Worm (Caenorhabditis elegans) whole organism, late embryonic: ENCODE data around the gene C27A7.9.
A peak's percentile ranks its signal among the peaks of the same experiment; 100 is the strongest.

Source experiments
- K09A11.1 ChIP-seq: sonication (generic microtip); optimal IDR thresholded peaks from 2 replicates; lab custom pipeline; 2017; ENCODE audit warnings: antibody characterized with exemption, mild to moderate bottlenecking, missing genetic modification characterization, missing compliant biosample characterization; ENCODE audit not compliant: insufficient read depth
- ama-1 ChIP-seq: fragments of 150-350 bp; optimal IDR thresholded peaks from 2 replicates; lab custom pipeline; 2014
- ceh-2 ChIP-seq: sonication (generic microtip); optimal IDR thresholded peaks from 2 replicates; lab custom pipeline; 2016; ENCODE audit warnings: missing genotype, missing genetic modification characterization, missing compliant biosample characterization
- ceh-30 ChIP-seq: fragments of 150-350 bp; optimal IDR thresholded peaks from 2 replicates; lab custom pipeline; 2014; ENCODE audit warnings: missing biosample characterization, missing genetic modification characterization
- ceh-34 ChIP-seq: sonication (generic microtip); optimal IDR thresholded peaks from 2 replicates; lab custom pipeline; 2016; ENCODE audit warnings: mild to moderate bottlenecking, missing genetic modification characterization, missing compliant biosample characterization
- ceh-6 ChIP-seq: fragments of 200-800 bp; sonication (Bioruptor generic); optimal IDR thresholded peaks from 2 replicates; lab custom pipeline; 2018; ENCODE audit warnings: mild to moderate bottlenecking, missing genetic modification characterization, missing compliant biosample characterization
- che-1 ChIP-seq: sonication (generic microtip); optimal IDR thresholded peaks from 2 replicates; lab custom pipeline; 2016; ENCODE audit warnings: mild to moderate bottlenecking, missing genetic modification characterization, missing compliant biosample characterization
- elt-4 ChIP-seq: sonication (generic microtip); optimal IDR thresholded peaks from 2 replicates; lab custom pipeline; 2016; ENCODE audit warnings: missing genetic modification characterization, missing compliant biosample characterization
- fkh-10 ChIP-seq: fragments of 150-350 bp; optimal IDR thresholded peaks from 2 replicates; lab custom pipeline; 2014; ENCODE audit warnings: missing biosample characterization, missing genetic modification reagents, missing genetic modification characterization
- fkh-6 ChIP-seq: sonication (generic microtip); optimal IDR thresholded peaks from 2 replicates; lab custom pipeline; 2016; ENCODE audit warnings: missing genetic modification characterization, missing compliant biosample characterization
- gmeb-2 ChIP-seq: sonication (generic microtip); optimal IDR thresholded peaks from 2 replicates; lab custom pipeline; 2016; ENCODE audit warnings: missing genetic modification characterization, inconsistent platforms, missing compliant biosample characterization
- hlh-15 ChIP-seq: sonication (generic microtip); optimal IDR thresholded peaks from 2 replicates; lab custom pipeline; 2016; ENCODE audit warnings: missing genetic modification characterization, missing compliant biosample characterization
- hlh-30 ChIP-seq: sonication (generic microtip); optimal IDR thresholded peaks from 2 replicates; lab custom pipeline; 2017; ENCODE audit warnings: antibody characterized with exemption, missing genetic modification characterization, missing compliant biosample characterization; ENCODE audit not compliant: insufficient read depth
- hlh-6 ChIP-seq: sonication (generic microtip); optimal IDR thresholded peaks from 2 replicates; lab custom pipeline; 2016; ENCODE audit warnings: missing genotype, missing genetic modification characterization, missing compliant biosample characterization
- hlh-8 ChIP-seq: sonication (generic microtip); optimal IDR thresholded peaks from 2 replicates; lab custom pipeline; 2016; ENCODE audit warnings: missing genotype, missing genetic modification characterization, missing compliant biosample characterization
- lin-11 ChIP-seq: fragments of 200-800 bp; sonication (Bioruptor generic); optimal IDR thresholded peaks from 2 replicates; lab custom pipeline; 2018; ENCODE audit warnings: mild to moderate bottlenecking, missing genetic modification characterization, missing compliant biosample characterization
- nfya-1 ChIP-seq: sonication (generic microtip); optimal IDR thresholded peaks from 2 replicates; lab custom pipeline; 2017; ENCODE audit warnings: missing genetic modification characterization, mild to moderate bottlenecking, missing compliant biosample characterization, antibody characterized with exemption, moderate library complexity
- pag-3 ChIP-seq: sonication (generic microtip); optimal IDR thresholded peaks from 2 replicates; lab custom pipeline; 2016; ENCODE audit warnings: missing compliant biosample characterization, missing genetic modification characterization, borderline replicate concordance
- pat-9 ChIP-seq: fragments of 200-800 bp; sonication (Bioruptor generic); optimal IDR thresholded peaks from 2 replicates; lab custom pipeline; 2018; ENCODE audit warnings: mild to moderate bottlenecking, missing genetic modification characterization, moderate library complexity, missing compliant biosample characterization
- pha-4 ChIP-seq: fragments of 150-350 bp; optimal IDR thresholded peaks from 2 replicates; lab custom pipeline; 2018; ENCODE audit warnings: missing biosample characterization, missing genetic modification reagents, missing genetic modification characterization
- pqm-1 ChIP-seq: sonication (generic microtip); optimal IDR thresholded peaks from 2 replicates; lab custom pipeline; 2016; ENCODE audit warnings: missing genetic modification characterization, missing compliant biosample characterization
- ref-2 ChIP-seq: sonication (generic microtip); optimal IDR thresholded peaks from 2 replicates; lab custom pipeline; 2016; ENCODE audit warnings: missing genetic modification characterization, missing compliant biosample characterization
- rnt-1 ChIP-seq: sonication (generic microtip); optimal IDR thresholded peaks from 2 replicates; lab custom pipeline; 2016; ENCODE audit warnings: missing genetic modification characterization, missing compliant biosample characterization
- sox-2 ChIP-seq: fragments of 200-800 bp; sonication (Bioruptor generic); IDR thresholded peaks from 2 replicates; pipeline ENCODE4 v1.3.6; 2022; ENCODE audit warnings: missing genetic modification reagents, missing genetic modification characterization, missing compliant biosample characterization
- sox-4 ChIP-seq: sonication (generic microtip); optimal IDR thresholded peaks from 2 replicates; lab custom pipeline; 2017; ENCODE audit warnings: mild to moderate bottlenecking, missing genetic modification characterization, inconsistent platforms, missing compliant biosample characterization
- syd-9 ChIP-seq: sonication (generic microtip); optimal IDR thresholded peaks from 2 replicates; lab custom pipeline; 2016; ENCODE audit warnings: mild to moderate bottlenecking, missing genetic modification characterization, moderate library complexity, missing compliant biosample characterization
- ttx-3 ChIP-seq: sonication (generic microtip); optimal IDR thresholded peaks from 2 replicates; lab custom pipeline; 2016; ENCODE audit warnings: missing genetic modification reagents, missing genetic modification characterization, missing compliant biosample characterization
- unc-3 ChIP-seq, 2 experiments: fragments of 200-800 bp in 1 of 2; sonication (Bioruptor generic) in 1 of 2; sonication (generic microtip) in 1 of 2; conservative IDR thresholded peaks in 1 of 2; optimal IDR thresholded peaks in 1 of 2; 2 replicates each; pipeline versions ENCODE4 v1.3.6 to Lab custom; 2016 to 2022; ENCODE audit warnings: missing compliant biosample characterization in 2 of 2, missing genetic modification characterization in 2 of 2, missing genetic modification reagents in 1 of 2
- unc-55 ChIP-seq: sonication (generic microtip); optimal IDR thresholded peaks from 2 replicates; lab custom pipeline; 2017; ENCODE audit warnings: missing biosample characterization, missing genetic modification reagents, missing genetic modification characterization
- unc-86 ChIP-seq: sonication (generic microtip); optimal IDR thresholded peaks from 2 replicates; lab custom pipeline; 2016; ENCODE audit warnings: missing genetic modification characterization, missing compliant biosample characterization
- zip-5 ChIP-seq: sonication (generic microtip); optimal IDR thresholded peaks from 2 replicates; lab custom pipeline; 2016; ENCODE audit warnings: missing genetic modification characterization, missing compliant biosample characterization

C27A7.9 gene

ce11 chrV:12195845-12196244 is 41.4 kb upstream of the C27A7.9 start, which contains the start of gene ZK836.3:
ZK836.3 (minus strand) TSS chrV:12195945.
- TF ChIP-seq hlh-6 (tag; lab: Kevin White, UChicago) (no peak), ceh-34 (tag; lab: Kevin White, UChicago) (no peak), ref-2 (no peak), zip-5 (tag; lab: Kevin White, UChicago) (no peak), K09A11.1 (tag; lab: Kevin White, UChicago) (no peak), ceh-6 (GFP tag; lab: Kevin White, UChicago) (no peak), hlh-8 (tag; lab: Kevin White, UChicago) (no peak), pag-3 (tag; lab: Kevin White, UChicago) (no peak), rnt-1 (no peak)

DNA sequence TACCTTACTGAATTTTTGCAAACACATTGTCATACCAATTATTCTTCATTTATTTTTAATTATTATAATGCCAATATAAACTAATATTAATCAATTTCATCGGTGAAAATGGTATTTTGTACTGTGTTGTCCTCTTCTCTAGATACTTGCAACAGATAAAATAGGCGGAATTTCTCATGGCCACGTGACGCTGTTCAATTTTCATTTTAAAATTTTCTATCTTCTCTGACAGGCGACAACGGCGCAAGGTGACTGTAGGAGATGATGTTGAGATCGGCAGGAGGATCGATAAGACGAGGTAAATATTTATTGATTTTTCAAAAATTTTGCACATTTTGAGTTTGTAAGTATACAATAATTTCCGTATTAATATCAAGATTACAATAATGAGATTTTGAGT is 39.8 kb upstream of the C27A7.9 start, which contains the start of gene ogdh-2:
TSS of gene ogdh-2 (plus strand) at position 233 of the 400 bp plus-strand sequence.
- TF ChIP-seq lin-11 (tag; lab: Kevin White, UChicago) (no peak), hlh-15 (tag; lab: Kevin White, UChicago) (no peak), ttx-3 (tag; lab: Kevin White, UChicago) (no peak), sox-2 (GFP tag; lab: Robert Waterston, UW) (no peak), ref-2 (no peak), pqm-1 (tag; lab: Kevin White, UChicago) (no peak), ama-1 (lab: Kevin White, UChicago) (no peak)

ce11 chrV:12192129-12192528 is 37.7 kb upstream of the C27A7.9 start, which contains the start of gene rnp-1:
rnp-1 (plus strand) TSS chrV:12192273.
- peak; percentile 11 for TF ChIP-seq ama-1 (lab: Kevin White, UChicago)
- TF ChIP-seq sox-4 (tag; lab: Kevin White, UChicago), result no peak

- TF ChIP-seq ceh-2 (tag; lab: Kevin White, UChicago), result no peak
- TF ChIP-seq gmeb-2 (tag; lab: Kevin White, UChicago), result no peak
- peak; percentile 33 for TF ChIP-seq hlh-30 (tag; lab: Kevin White, UChicago)
- no peak for TF ChIP-seq hlh-8 (tag; lab: Kevin White, UChicago)
- TF ChIP-seq nfya-1 (tag; lab: Kevin White, UChicago), result peak; percentile 42
- TF ChIP-seq ceh-34 (tag; lab: Kevin White, UChicago), result peak; percentile 24
- no peak for TF ChIP-seq unc-86 (tag; lab: Kevin White, UChicago)
- peak; percentile 7 for TF ChIP-seq ceh-30 (tag; lab: Kevin White, UChicago)
Measured at ce11 chrV:12190943-12191569, 36.6 kb upstream of the C27A7.9 start, which contains the start of gene dpy-30. dpy-30 (plus strand) TSS chrV:12191519.

ce11 chrV:12188830-12189229 is 34.4 kb upstream of the C27A7.9 start:
- no peak for TF ChIP-seq fkh-10 (GFP tag; lab: Kevin White, UChicago)
- TF ChIP-seq hlh-6 (tag; lab: Kevin White, UChicago), result no peak
- TF ChIP-seq che-1 (tag; lab: Kevin White, UChicago), result no peak
- no peak for TF ChIP-seq ceh-30 (tag; lab: Kevin White, UChicago)
- TF ChIP-seq pat-9 (tag; lab: Kevin White, UChicago), result no peak

ce11 chrV:12187344-12187743 is 32.9 kb upstream of the C27A7.9 start, which contains the start of gene ZK863.8:
ZK863.8 (minus strand) TSS chrV:12187516.
- TF ChIP-seq ref-2 (no peak), hlh-30 (tag; lab: Kevin White, UChicago) (no peak), che-1 (tag; lab: Kevin White, UChicago) (no peak), fkh-6 (tag; lab: Kevin White, UChicago) (no peak), pha-4 (tag; lab: Kevin White, UChicago) (no peak), syd-9 (tag; lab: Kevin White, UChicago) (no peak), pag-3 (tag; lab: Kevin White, UChicago) (no peak), hlh-15 (tag; lab: Kevin White, UChicago) (no peak), ttx-3 (tag; lab: Kevin White, UChicago) (no peak), unc-55 (GFP tag; lab: Kevin White, UChicago) (no peak), unc-3 (GFP tag; conservative IDR thresholded peaks at IDR 0.05; lab: Robert Waterston, UW) (no peak), unc-3 (tag; optimal IDR thresholded peaks at IDR 0.05; lab: Kevin White, UChicago) (no peak), elt-4 (no peak)
